Fruit fly (Drosophila melanogaster): ENCODE measurements around the gene CG1116.

CG1116 gene

DNA sequence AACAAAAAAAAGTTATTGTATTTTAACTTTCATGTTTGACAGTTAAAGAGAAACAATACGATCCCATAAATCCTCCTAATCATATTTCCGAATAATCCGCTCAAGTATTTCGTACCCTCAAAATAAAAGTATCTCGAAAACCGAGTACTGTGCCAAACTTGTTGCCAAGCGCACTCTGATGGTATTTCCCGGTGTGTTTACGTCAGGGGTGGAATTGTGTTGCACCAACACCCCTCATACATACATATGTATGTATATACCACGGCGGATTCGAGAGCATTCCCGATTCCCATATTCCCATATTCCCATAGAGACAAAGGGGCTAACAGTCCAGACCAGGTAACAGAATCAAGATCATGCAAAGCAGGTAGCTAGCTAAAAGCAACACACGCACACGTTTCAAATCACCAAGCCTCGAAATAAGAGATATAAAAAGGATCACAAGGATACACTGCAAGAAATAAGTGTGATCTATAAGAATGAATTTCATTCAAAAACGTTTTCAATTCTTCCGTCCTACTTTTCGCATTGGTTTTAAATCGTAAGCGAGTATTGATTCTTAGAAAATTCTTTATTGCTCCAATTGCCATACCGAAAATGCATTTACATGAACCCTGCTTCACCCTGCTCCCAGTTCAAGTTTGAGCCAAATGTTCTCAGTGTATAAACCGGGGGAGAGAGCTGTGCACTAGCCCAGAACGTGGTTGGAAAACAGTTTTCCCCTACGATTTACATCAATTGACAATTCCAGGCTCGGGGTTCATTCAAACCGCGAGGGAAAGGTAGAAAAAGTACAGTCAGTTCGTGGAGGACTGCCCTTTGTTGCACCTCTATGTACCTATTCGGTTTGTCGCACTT lies 7.3 kb upstream of the CG1116 start (continued):
- peak; percentile 11 for TF ChIP-seq CG12659 (GFP tag; optimal IDR thresholded peaks at IDR 0.05)
- TF ChIP-seq trem (tag; optimal IDR thresholded peaks at IDR 0.05), result peak; percentile 92
- peak; percentile 23 for TF ChIP-seq CG17385 (GFP tag; optimal IDR thresholded peaks at IDR 0.05)
- peak; percentile 97 for TF ChIP-seq CG15479 (GFP tag; optimal IDR thresholded peaks at IDR 0.05)
- TF ChIP-seq CG4617 (GFP tag; optimal IDR thresholded peaks at IDR 0.05; ENCODE audit: borderline replicate concordance), result peak; percentile 27
- no peak for TF ChIP-seq CG11456 (GFP tag; IDR thresholded peaks at IDR 0.05)
- peak; percentile 69 for TF ChIP-seq en (GFP tag; optimal IDR thresholded peaks at IDR 0.05)
- TF ChIP-seq dysf (GFP tag; IDR thresholded peaks at IDR 0.05), result peak; percentile 41; the same call in 1 of the 3 replicates
- peak; percentile 74 for TF ChIP-seq tio (GFP tag; optimal IDR thresholded peaks at IDR 0.05)
- peak; percentile 95 for TF ChIP-seq CG18262 (tag; optimal IDR thresholded peaks at IDR 0.05)
- TF ChIP-seq jigr1 (GFP tag; IDR thresholded peaks at IDR 0.05), result no peak
- TF ChIP-seq CG4328 (GFP tag; optimal IDR thresholded peaks at IDR 0.05), result peak; percentile 25
- peak; percentile 63 for TF ChIP-seq Nf-YB (GFP tag; optimal IDR thresholded peaks at IDR 0.05)
- TF ChIP-seq CG31224 (GFP tag; IDR thresholded peaks at IDR 0.05), result no peak
- peak; percentile 82 for TF ChIP-seq CoRest (tag; optimal IDR thresholded peaks at IDR 0.05)
- TF ChIP-seq chn (GFP tag; optimal IDR thresholded peaks at IDR 0.05), result peak; percentile 91
- peak; percentile 59 for TF ChIP-seq ab (GFP tag; optimal IDR thresholded peaks at IDR 0.05)
- peak; percentile 30 for TF ChIP-seq CG2116 (GFP tag; optimal IDR thresholded peaks at IDR 0.05)
- no peak for TF ChIP-seq wdn (GFP tag; IDR thresholded peaks at IDR 0.05)
- no peak for TF ChIP-seq eyg (GFP tag; optimal IDR thresholded peaks at IDR 0.05)
- TF ChIP-seq twi (tag; optimal IDR thresholded peaks at IDR 0.05), result peak; percentile 84
- no peak for TF ChIP-seq amos (GFP tag; IDR thresholded peaks at IDR 0.05; ENCODE audit: partially characterized antibody)
- TF ChIP-seq fd3F (GFP tag; optimal IDR thresholded peaks at IDR 0.05), result no peak
- no peak for TF ChIP-seq Hr39 (optimal IDR thresholded peaks at IDR 0.05)
- peak; percentile 53 for TF ChIP-seq dm (GFP tag; optimal IDR thresholded peaks at IDR 0.05)
- TF ChIP-seq disco-r (GFP tag; optimal IDR thresholded peaks at IDR 0.05), result peak; percentile 38
- peak; percentile 80 for TF ChIP-seq CG30431 (GFP tag; optimal IDR thresholded peaks at IDR 0.05)
- peak; percentile 51 for TF ChIP-seq NC2α (GFP tag; optimal IDR thresholded peaks at IDR 0.05)
- peak; percentile 69 for TF ChIP-seq CG7786 (GFP tag; optimal IDR thresholded peaks at IDR 0.05)
- TF ChIP-seq CG2202 (tag; optimal IDR thresholded peaks at IDR 0.05), result peak; percentile 87
- TF ChIP-seq MTF-1 (GFP tag; optimal IDR thresholded peaks at IDR 0.05; ENCODE audit: borderline replicate concordance), result peak; percentile 29
- peak; percentile 72 for TF ChIP-seq CG30403 (GFP tag; optimal IDR thresholded peaks at IDR 0.05)
- no peak for TF ChIP-seq fu2 (GFP tag; optimal IDR thresholded peaks at IDR 0.05)
- peak; percentile 82 for TF ChIP-seq vfl (GFP tag; optimal IDR thresholded peaks at IDR 0.05)
- TF ChIP-seq bab2 (GFP tag; optimal IDR thresholded peaks at IDR 0.05), result peak; percentile 75
- TF ChIP-seq NFAT (GFP tag; IDR thresholded peaks at IDR 0.05), result no peak
- TF ChIP-seq Elba2 (GFP tag; optimal IDR thresholded peaks at IDR 0.05), result peak; percentile 90
- peak; percentile 84 for TF ChIP-seq jumu (GFP tag; optimal IDR thresholded peaks at IDR 0.05)
- TF ChIP-seq Side (GFP tag; optimal IDR thresholded peaks at IDR 0.05), result peak; percentile 79
- TF ChIP-seq CG1233 (GFP tag; optimal IDR thresholded peaks at IDR 0.05), result peak; percentile 82
- TF ChIP-seq CG11695 (GFP tag; IDR thresholded peaks at IDR 0.05), result peak; percentile 64; the same call in 1 of the 3 replicates
- TF ChIP-seq NC2β (GFP tag; optimal IDR thresholded peaks at IDR 0.05), result peak; percentile 81
- peak; percentile 11 for TF ChIP-seq oc (tag; optimal IDR thresholded peaks at IDR 0.05)
- peak; percentile 37 for TF ChIP-seq bcd (GFP tag; optimal IDR thresholded peaks at IDR 0.05)
- no peak for TF ChIP-seq Tbp (GFP tag; optimal IDR thresholded peaks at IDR 0.05)
- peak; percentile 74 for TF ChIP-seq Abd-B (GFP tag; optimal IDR thresholded peaks at IDR 0.05)
- TF ChIP-seq CG2712 (tag; optimal IDR thresholded peaks at IDR 0.05), result peak; percentile 95
- TF ChIP-seq Vsx1 (GFP tag; optimal IDR thresholded peaks at IDR 0.05), result peak; percentile 34
- TF ChIP-seq pzg (GFP tag; optimal IDR thresholded peaks at IDR 0.05), result no peak
- no peak for TF ChIP-seq ham (GFP tag; IDR thresholded peaks at IDR 0.05)
